Worm (Caenorhabditis elegans) whole organism, early embryonic: ENCODE data around the gene C05C12.4.

Source experiments
- ama-1 ChIP-seq: fragments of 150-350 bp; optimal IDR thresholded peaks from 2 replicates; lab custom pipeline; 2014
- ets-7 ChIP-seq: sonication (generic microtip); optimal IDR thresholded peaks from 2 replicates; lab custom pipeline; 2016; ENCODE audit warnings: missing genotype, missing genetic modification characterization, missing compliant biosample characterization
- pes-1 ChIP-seq: fragments of 200-800 bp; sonication (Bioruptor generic); IDR thresholded peaks from 2 replicates; pipeline ENCODE4 v1.3.6; 2022; ENCODE audit warnings: missing genetic modification reagents, missing genetic modification characterization, missing compliant biosample characterization
- scrt-1 ChIP-seq: fragments of 200-800 bp; sonication (Bioruptor generic); IDR thresholded peaks from 2 replicates; pipeline ENCODE4 v1.3.6; 2022; ENCODE audit warnings: missing genetic modification characterization, missing compliant biosample characterization

- TF ChIP-seq ama-1: no peak
- TF ChIP-seq scrt-1: no peak
- TF ChIP-seq pes-1 (GFP tag; lab: Robert Waterston, UW): no peak
- no peak for TF ChIP-seq ets-7 (tag; lab: Kevin White, UChicago)
Observed at ce11 chrIV:11210781-11211256, 37.1 kb downstream of the C05C12.4 start, which contains the start of gene adk-1.
